Worm (Caenorhabditis elegans) whole organism, L1 larva: Measurements from ENCODE around the gene acox-1.5.

Experiments used
- blmp-1 ChIP-seq: fragments of 150-350 bp; optimal IDR thresholded peaks from 2 replicates; lab custom pipeline; 2014; ENCODE audit warnings: missing biosample characterization, missing genetic modification characterization
- jun-1 ChIP-seq: fragments of 150-350 bp; optimal IDR thresholded peaks from 2 replicates; lab custom pipeline; 2014; ENCODE audit warnings: missing biosample characterization, missing genetic modification reagents, missing genetic modification characterization
- lin-35 ChIP-seq, 2 experiments: fragments of 150-350 bp; optimal IDR thresholded peaks; 2 replicates each; lab custom pipeline; 2014; ENCODE audit warnings: missing biosample characterization in 2 of 2, missing genetic modification characterization in 2 of 2, missing genetic modification reagents in 2 of 2
- nhr-237 ChIP-seq: fragments of 150-350 bp; optimal IDR thresholded peaks from 2 replicates; lab custom pipeline; 2014; ENCODE audit warnings: missing biosample characterization, missing genetic modification characterization
- nhr-28 ChIP-seq: fragments of 150-350 bp; optimal IDR thresholded peaks from 2 replicates; lab custom pipeline; 2014; ENCODE audit warnings: missing biosample characterization, missing genetic modification characterization
- nhr-85 ChIP-seq: sonication (generic microtip); peaks from one replicate; lab custom pipeline; 2016; ENCODE audit warnings: missing genetic modification characterization, inconsistent platforms, missing compliant biosample characterization
- rnt-1 ChIP-seq: sonication (generic microtip); optimal IDR thresholded peaks from 2 replicates; lab custom pipeline; 2016; ENCODE audit warnings: mild to moderate bottlenecking, missing genetic modification characterization, moderate library complexity, missing compliant biosample characterization
- unc-130 ChIP-seq: fragments of 150-350 bp; optimal IDR thresholded peaks from 2 replicates; lab custom pipeline; 2017; ENCODE audit warnings: missing biosample characterization, missing genetic modification characterization, inconsistent platforms
- unc-86 ChIP-seq: sonication (generic microtip); optimal IDR thresholded peaks from 2 replicates; lab custom pipeline; 2016; ENCODE audit warnings: missing genetic modification characterization, missing compliant biosample characterization
- zag-1 ChIP-seq: fragments of 150-350 bp; optimal IDR thresholded peaks from 2 replicates; lab custom pipeline; 2014; ENCODE audit warnings: missing biosample characterization, missing genetic modification characterization
- ztf-11 ChIP-seq, 2 experiments: sonication (generic microtip); optimal IDR thresholded peaks; 2 replicates each; lab custom pipeline; 2016 to 2017; ENCODE audit warnings: missing genetic modification characterization in 2 of 2, missing biosample characterization in 1 of 2, missing compliant biosample characterization in 1 of 2

- TF ChIP-seq lin-35 (GFP tag; optimal IDR thresholded peaks at IDR 0.05; lab: Kevin White, UChicago) (no peak), nhr-85 (tag; lab: Kevin White, UChicago) (no peak), unc-130 (no peak), nhr-28 (tag; lab: Kevin White, UChicago) (no peak), zag-1 (tag; lab: Kevin White, UChicago) (no peak), ztf-11 (tag; optimal IDR thresholded peaks at IDR 0.05; lab: Kevin White, UChicago) (no peak), unc-86 (no peak), jun-1 (tag; lab: Kevin White, UChicago) (no peak), blmp-1 (tag; lab: Kevin White, UChicago) (no peak), nhr-237 (tag; lab: Kevin White, UChicago) (no peak), rnt-1 (tag; lab: Kevin White, UChicago) (no peak)
Observed at ce11 chrIII:9595563-9595962, 3.6 kb upstream of the acox-1.5 start, which contains the start of gene rom-2.
